Worm (Caenorhabditis elegans) whole organism, L4/young adult: Measurements from ENCODE around the gene syp-1.

Experiments used
- W03F9.2 ChIP-seq: fragments of 150-350 bp; optimal IDR thresholded peaks from 2 replicates; lab custom pipeline; 2014; ENCODE audit warnings: missing biosample characterization, missing genetic modification characterization
- dao-5 ChIP-seq: sonication (generic microtip); optimal IDR thresholded peaks from 2 replicates; lab custom pipeline; 2016; ENCODE audit warnings: missing genotype, missing genetic modification characterization, moderate library complexity, missing compliant biosample characterization
- him-1 ChIP-seq: sonication (generic microtip); optimal IDR thresholded peaks from 2 replicates; lab custom pipeline; 2016; ENCODE audit warnings: missing genotype, missing genetic modification reagents, missing genetic modification characterization, missing compliant biosample characterization

The syp-1 gene

DNA sequence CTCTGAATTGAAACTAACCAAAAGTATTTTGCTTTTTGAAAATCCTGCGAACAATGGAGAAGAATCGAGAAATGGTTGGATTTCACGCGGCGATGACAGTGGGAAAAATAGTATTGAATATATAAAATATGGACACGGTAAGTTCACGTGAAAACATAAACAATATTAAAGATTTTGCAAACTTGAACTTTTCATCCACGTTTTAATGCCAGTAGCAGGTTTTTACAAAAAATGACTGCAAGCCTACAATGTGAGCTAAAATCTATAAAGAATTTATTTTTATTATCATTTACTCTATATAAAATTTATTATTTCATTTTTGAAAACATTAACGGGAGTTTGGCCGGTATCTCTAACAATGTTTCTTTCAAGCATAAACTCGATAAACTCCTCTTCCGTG, 25.4 kb downstream of the syp-1 start, which contains the start of gene F26D2.10:
F26D2.10 (minus strand) TSS at position 101 of the 400 bp plus-strand sequence.
- no peak for TF ChIP-seq dao-5 (tag; lab: Kevin White, UChicago)
- no peak for TF ChIP-seq him-1 (tag; lab: Kevin White, UChicago)
- no peak for TF ChIP-seq W03F9.2 (tag; lab: Kevin White, UChicago)

DNA sequence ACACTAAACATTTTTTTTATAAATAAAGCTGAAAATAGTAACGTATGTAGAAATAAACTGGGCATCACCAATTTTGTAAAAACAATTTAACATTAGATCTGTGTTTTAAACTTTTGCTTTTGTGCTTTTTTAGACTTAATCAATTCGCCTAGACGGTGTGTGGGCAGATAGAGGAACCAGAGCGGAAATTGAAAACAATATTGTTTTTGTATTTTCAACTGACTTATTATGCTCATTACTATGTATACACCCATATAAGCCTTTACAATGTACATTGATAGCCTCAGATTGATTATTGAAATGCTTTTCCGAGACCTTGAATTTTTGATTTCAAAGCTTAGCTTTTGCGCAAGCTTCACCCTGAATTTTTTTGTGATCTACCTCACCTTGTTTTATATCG, 25.9 kb downstream of the syp-1 start, which contains the start of gene str-73:
str-73 (plus strand) TSS at position 301 of the 400 bp plus-strand sequence.
- TF ChIP-seq W03F9.2 (tag; lab: Kevin White, UChicago) (no peak), dao-5 (tag; lab: Kevin White, UChicago) (no peak)

DNA sequence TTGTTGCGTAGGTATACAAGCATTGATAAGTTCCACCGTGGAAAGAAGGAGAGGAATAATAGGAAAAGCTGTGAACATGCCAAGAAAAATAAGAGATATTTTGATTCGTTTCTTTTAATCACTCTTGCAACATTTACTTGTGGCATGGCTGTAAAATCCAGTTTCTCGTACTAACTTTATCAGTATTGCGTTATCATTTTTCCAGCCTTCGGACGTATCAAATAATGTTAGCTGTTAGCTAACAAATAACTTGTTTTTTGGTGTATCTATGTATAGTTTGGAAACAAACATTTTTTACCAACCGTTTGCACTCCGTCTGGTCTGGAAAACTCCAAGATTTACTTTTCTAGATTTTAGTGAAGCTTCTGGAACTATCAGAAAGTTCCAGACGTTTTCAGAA, 29.4 kb downstream of the syp-1 start, which contains the start of gene clec-234:
clec-234 (minus strand) TSS at position 101 of the 400 bp plus-strand sequence.
- TF ChIP-seq W03F9.2 (tag; lab: Kevin White, UChicago) (no peak), him-1 (tag; lab: Kevin White, UChicago) (no peak)

DNA sequence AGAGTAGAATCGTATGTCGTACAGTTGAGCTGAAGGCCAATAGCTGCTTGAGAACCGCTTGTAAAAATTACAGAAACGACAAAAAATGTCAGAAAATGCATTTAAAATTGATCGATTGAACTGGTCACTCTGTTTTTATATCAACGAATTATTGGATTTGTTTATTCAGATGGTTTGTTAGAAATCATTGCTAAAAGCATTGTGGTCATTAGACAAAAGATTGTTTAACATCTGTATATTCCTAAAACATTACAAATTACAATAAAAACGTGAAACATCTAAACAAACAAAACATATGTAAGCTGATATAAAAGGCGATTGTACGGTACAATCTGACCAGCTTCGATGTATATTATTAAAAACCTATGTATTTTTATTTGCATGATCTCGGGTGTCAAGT, 31.4 kb downstream of the syp-1 start, which contains the start of the genes F26D2.13 and F26D2.14:
F26D2.13 (minus strand) TSS at position 101 of the 400 bp plus-strand sequence.
F26D2.14 (plus strand) TSS at position 346 of the 400 bp plus-strand sequence.
- TF ChIP-seq dao-5 (tag; lab: Kevin White, UChicago) (no peak), him-1 (tag; lab: Kevin White, UChicago) (no peak), W03F9.2 (tag; lab: Kevin White, UChicago) (no peak)

DNA sequence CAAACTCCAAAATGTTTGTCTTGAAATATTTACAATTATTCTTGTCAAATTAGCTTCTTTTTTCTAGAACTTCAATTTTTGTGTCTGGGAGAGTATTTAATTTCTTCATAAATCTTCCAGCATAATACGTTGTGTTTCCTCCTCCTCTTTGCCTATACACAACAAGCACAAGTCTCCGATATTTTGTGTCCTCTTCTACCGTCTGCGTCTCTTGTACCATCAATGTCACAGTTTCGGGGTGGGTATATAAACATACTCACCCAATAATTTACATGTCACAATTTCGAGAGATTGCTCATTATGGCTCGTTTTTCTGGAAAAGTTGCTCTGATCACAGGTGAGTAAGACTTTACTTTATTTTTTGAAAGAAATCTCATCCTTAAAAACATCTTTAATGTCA, 33.5 kb downstream of the syp-1 start, which contains the start of gene F26D2.15:
F26D2.15 (plus strand) TSS at position 301 of the 400 bp plus-strand sequence.
- no peak for TF ChIP-seq dao-5 (tag; lab: Kevin White, UChicago)
- TF ChIP-seq W03F9.2 (tag; lab: Kevin White, UChicago) = no peak
- no peak for TF ChIP-seq him-1 (tag; lab: Kevin White, UChicago)

DNA sequence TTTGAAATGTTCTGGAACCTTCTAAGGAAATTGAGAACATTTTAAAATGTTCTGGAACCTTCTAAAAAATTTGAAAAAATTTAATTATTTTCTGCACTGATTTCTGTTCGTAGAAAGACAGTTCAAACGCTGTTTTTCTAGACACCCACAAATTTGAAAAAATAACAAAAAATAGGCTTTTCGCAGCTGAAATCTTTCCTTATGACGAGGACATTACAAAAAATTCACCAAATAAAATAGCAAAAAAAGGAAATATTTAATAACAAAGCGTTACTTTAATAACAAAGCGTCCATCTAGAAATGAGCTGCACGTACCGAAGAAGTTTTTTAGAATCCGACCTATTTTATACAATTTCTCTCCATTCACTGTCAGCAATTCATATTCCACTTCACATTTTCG, 39.6 kb downstream of the syp-1 start, which contains the start of gene srh-141:
srh-141 (plus strand) TSS at position 301 of the 400 bp plus-strand sequence.
- TF ChIP-seq him-1 (tag; lab: Kevin White, UChicago) = no peak
- no peak for TF ChIP-seq W03F9.2 (tag; lab: Kevin White, UChicago)
- no peak for TF ChIP-seq dao-5 (tag; lab: Kevin White, UChicago)

DNA sequence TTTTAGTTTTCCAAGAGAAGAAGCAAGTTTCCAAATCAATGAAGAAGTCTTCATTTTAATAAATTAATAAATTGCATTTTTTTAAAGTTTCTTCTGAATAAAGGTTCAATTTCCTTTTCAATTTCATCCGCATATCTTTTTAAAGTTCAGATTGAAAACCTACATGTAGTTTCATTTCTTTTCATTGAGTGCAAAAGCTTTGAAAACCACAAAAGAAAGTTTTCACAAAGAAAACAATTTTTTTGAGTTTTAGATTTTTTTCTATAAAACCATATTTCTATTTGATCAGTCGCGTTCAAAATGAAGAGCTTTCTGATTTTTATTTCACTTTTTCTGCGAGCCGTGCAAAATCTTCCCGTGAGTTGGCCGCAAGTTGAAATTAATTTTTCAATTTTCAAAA, 41.6 kb downstream of the syp-1 start, which contains the start of gene T08G3.6:
T08G3.6 (plus strand) TSS at position 301 of the 400 bp plus-strand sequence.
- no peak for TF ChIP-seq dao-5 (tag; lab: Kevin White, UChicago)
- TF ChIP-seq W03F9.2 (tag; lab: Kevin White, UChicago) = no peak
- no peak for TF ChIP-seq him-1 (tag; lab: Kevin White, UChicago)

DNA sequence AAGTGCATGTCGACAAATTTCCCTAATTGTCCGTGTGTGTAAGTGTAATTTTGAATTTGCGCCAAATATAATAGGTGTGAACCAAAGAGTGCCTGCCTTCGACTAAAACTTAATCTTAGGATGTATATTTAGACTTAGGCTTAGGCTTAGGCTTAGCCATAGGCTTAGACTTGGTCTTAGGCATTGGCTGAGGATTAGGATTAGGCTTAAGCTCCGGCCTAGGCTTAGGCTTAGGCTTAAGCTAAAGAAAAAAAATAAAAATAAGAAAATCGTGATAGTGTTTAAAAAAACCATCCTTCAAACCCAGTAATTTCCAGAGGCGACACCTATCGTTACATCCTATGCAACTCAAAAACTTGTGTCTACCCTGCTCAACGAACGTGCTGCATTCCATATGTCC, 42.1 kb downstream of the syp-1 start:
- TF ChIP-seq W03F9.2 (tag; lab: Kevin White, UChicago) (no peak), him-1 (tag; lab: Kevin White, UChicago) (no peak), dao-5 (tag; lab: Kevin White, UChicago) (no peak)

DNA sequence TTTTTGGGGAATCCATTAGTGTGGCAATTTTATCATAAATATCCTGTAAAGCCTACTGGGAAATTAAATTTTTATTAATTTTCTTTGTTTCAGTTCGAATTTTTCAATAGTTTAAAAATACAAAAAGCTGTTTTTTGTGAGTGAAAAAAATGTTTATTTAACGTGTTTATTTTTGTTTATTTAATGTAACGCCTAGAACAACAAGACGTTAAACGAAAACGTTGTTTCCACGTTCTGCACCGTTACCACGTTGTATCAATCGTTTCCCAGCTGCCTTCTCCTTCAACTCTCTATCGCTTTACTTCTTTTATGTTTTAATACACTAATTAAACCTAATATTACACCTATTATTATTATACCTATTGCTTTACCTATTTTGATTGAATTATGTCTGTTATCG, 43.7 kb downstream of the syp-1 start, which contains the start of gene T08G3.13:
T08G3.13 (plus strand) TSS at position 301 of the 400 bp plus-strand sequence.
- no peak for TF ChIP-seq W03F9.2 (tag; lab: Kevin White, UChicago)
- no peak for TF ChIP-seq dao-5 (tag; lab: Kevin White, UChicago)
- TF ChIP-seq him-1 (tag; lab: Kevin White, UChicago) = no peak

DNA sequence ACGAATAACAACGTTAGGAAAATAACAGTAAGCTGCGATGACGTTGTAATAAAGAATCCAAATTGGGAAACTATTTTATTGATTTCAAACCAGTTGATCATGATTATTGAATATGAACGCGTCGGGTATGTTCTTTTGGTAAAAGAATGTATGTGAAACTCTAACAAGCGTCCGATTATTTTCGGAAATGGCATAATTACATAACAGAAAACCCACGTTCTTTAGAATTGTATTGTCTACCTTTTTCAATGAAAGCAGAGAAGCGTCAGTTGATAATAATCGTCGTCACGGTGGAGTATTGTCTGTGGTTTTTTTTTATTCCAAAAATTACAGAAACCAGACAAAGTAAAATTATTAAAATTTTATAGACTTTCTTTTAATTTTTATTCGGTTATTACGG, 51.0 kb downstream of the syp-1 start, which contains the start of gene str-14:
str-14 (minus strand) TSS at position 101 of the 400 bp plus-strand sequence.
- TF ChIP-seq dao-5 (tag; lab: Kevin White, UChicago) (no peak), him-1 (tag; lab: Kevin White, UChicago) (no peak), W03F9.2 (tag; lab: Kevin White, UChicago) (no peak)
